Worm (Caenorhabditis elegans) whole organism, early embryonic: ENCODE data around the gene Y54G2A.50.

ENCODE experiments used
- F13C5.2 ChIP-seq: sonication (generic microtip); optimal IDR thresholded peaks from 2 replicates; lab custom pipeline; 2017; ENCODE audit warnings: mild to moderate bottlenecking, missing genetic modification characterization, inconsistent platforms, missing compliant biosample characterization
- ama-1 ChIP-seq: fragments of 150-350 bp; optimal IDR thresholded peaks from 2 replicates; lab custom pipeline; 2014
- flt-1 ChIP-seq: fragments of 200-800 bp; sonication (Bioruptor generic); IDR thresholded peaks from 2 replicates; pipeline ENCODE4 v1.3.6; 2022; ENCODE audit warnings: missing genetic modification characterization, missing compliant biosample characterization

DNA sequence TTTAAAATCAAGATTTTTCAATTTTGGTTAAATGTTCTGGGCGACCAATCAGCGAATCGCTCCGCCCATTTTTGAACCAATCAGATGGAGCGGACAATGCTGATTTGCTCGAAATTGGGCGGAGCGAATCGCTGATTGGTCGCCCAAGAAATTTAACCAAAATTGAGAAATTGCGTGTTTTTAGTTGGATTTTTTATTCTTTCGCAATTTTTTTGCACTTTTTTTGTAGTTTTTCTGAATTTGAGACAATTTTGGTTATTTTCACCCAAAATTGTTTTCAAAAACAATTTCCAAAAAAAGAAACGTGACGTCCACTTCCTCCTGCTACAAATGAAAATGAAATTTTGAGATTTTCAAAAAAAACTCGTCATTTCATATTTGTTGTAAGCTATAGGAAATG lies 31.2 kb upstream of the Y54G2A.50 start, which contains the start of gene dml-1:
- TF ChIP-seq ama-1 (no peak), F13C5.2 (no peak), flt-1 (GFP tag; lab: Robert Waterston, UW) (no peak)
